Worm (Caenorhabditis elegans): ENCODE data around the gene cisd-3.2.
A peak's percentile ranks its signal among the peaks of the same experiment; 100 is the strongest.

The cisd-3.2 gene

DNA sequence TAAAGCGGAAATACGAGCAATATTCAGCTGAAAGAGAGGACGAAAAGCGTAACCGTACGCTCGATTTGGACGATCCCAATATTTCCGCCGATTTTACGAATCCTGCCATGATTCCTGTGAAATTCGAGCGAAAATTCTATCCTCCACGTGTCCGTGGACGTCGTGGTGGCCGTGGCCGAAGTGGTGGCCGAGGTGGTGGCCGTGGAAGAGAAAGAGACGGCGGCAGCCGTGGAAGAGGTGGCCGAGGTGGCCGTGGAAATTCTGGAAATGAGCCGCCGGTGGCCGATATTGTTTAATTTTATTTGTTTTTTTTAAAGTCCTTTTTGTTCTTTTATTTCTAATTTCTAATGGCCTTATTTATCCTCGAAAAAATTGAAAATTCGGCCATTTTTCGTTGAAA is 32.0 kb upstream of the cisd-3.2 start:
- no peak for TF ChIP-seq jun-1 (tag; optimal IDR thresholded peaks at IDR 0.05)
- no peak for TF ChIP-seq tag-97 (GFP tag; IDR thresholded peaks at IDR 0.05)
- TF ChIP-seq nhr-77 (tag; optimal IDR thresholded peaks at IDR 0.05), result no peak
- peak; percentile 77; the same call in 1 of the 2 replicates for TF ChIP-seq set-16 (GFP tag; IDR thresholded peaks at IDR 0.05)
- no peak for TF ChIP-seq nhr-237 (tag; optimal IDR thresholded peaks at IDR 0.05)

DNA sequence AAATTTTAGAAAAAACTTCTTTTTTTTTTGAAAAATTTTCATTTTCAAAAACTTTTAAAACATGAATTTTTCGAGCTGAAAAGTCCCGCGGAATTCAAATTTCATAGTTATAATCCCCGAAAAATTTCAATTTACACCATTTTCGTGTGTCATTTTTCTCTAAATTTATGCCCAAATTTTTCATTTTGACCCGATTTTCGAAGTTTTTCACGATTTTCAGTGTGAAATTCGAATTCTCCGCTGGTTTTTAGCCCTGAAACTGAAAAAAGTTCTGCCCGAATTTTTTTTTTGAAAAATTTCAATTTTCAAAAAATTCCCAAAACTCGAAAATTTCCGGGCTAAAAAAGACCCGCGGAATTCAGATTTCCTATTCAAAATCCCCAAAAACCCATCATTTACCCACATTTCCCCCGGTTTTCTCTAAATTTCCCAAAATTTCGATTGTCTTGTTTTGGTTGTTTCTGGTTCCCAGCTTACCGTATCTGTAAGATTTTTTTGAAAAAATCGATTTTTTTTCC is 31.5 kb upstream of the cisd-3.2 start:
- TF ChIP-seq lin-1 (GFP tag; IDR thresholded peaks at IDR 0.05) (no peak), madf-5 (GFP tag; IDR thresholded peaks at IDR 0.05) (no peak), spr-3 (GFP tag; optimal IDR thresholded peaks at IDR 0.05) (no peak), zag-1 (tag; optimal IDR thresholded peaks at IDR 0.05) (no peak), hif-1 (tag; optimal IDR thresholded peaks at IDR 0.05) (peak in 1 of 2 experiments; percentile 11), mxl-2 (GFP tag; conservative IDR thresholded peaks at IDR 0.05) (no peak), attf-4 (tag; optimal IDR thresholded peaks at IDR 0.05) (no peak), aha-1 (tag) (peak; percentile 18), D1046.2 (GFP tag; IDR thresholded peaks at IDR 0.05) (0 out of 2 replicates have a peak, but pooled peaks have one; percentile 53), lir-3 (tag; optimal IDR thresholded peaks at IDR 0.05) (no peak), Y48G9A.11 (GFP tag; IDR thresholded peaks at IDR 0.05) (no peak), daf-19 (GFP tag; conservative IDR thresholded peaks at IDR 0.05) (no peak), zfp-3 (GFP tag; conservative IDR thresholded peaks at IDR 0.05) (0 out of 2 replicates have a peak, but pooled peaks have one; percentile 55), lin-38 (GFP tag; IDR thresholded peaks at IDR 0.05) (peak; percentile 22; the same call in 1 of the 2 replicates), zfp-2 (tag; optimal IDR thresholded peaks at IDR 0.05) (no peak), pha-4 (GFP tag; IDR thresholded peaks at IDR 0.05) (no peak), pha-4 (tag; optimal IDR thresholded peaks at IDR 0.05) (no peak), mdt-29 (GFP tag; IDR thresholded peaks at IDR 0.05) (no peak)

DNA sequence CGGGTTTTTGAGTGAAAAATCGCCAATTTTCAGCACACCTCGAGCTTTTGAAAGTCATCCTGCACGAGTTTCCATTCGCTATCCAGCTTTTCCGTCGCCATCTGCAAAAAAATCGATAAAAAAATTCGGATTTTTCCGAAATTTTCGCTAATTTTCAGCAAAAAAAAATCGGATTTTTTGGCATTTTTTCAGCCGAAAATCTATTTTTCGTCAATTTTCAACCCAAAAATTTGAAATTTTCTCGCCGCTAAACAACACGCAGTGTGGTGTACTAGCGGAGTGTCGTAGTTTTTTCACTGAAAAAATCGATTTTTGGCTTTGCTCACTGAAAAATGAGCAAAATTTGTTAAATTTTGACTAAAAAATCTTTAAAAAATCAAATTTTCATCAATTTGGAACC is 22.4 kb upstream of the cisd-3.2 start, which contains the start of gene tmem-120:
tmem-120 (minus strand) TSS at position 101 of the 400 bp plus-strand sequence.
- TF ChIP-seq lin-39 (tag; optimal IDR thresholded peaks at IDR 0.05) (no peak), set-16 (GFP tag; IDR thresholded peaks at IDR 0.05) (no peak), aha-1 (tag) (no peak), T26A8.4 (GFP tag; IDR thresholded peaks at IDR 0.05) (no peak), spr-3 (GFP tag; optimal IDR thresholded peaks at IDR 0.05) (no peak), pha-4 (GFP tag; IDR thresholded peaks at IDR 0.05) (no peak), pha-4 (tag; optimal IDR thresholded peaks at IDR 0.05) (no peak), nhr-237 (tag; optimal IDR thresholded peaks at IDR 0.05) (no peak), mxl-2 (GFP tag; conservative IDR thresholded peaks at IDR 0.05) (no peak), unc-130 (GFP tag; optimal IDR thresholded peaks at IDR 0.05) (no peak)

DNA sequence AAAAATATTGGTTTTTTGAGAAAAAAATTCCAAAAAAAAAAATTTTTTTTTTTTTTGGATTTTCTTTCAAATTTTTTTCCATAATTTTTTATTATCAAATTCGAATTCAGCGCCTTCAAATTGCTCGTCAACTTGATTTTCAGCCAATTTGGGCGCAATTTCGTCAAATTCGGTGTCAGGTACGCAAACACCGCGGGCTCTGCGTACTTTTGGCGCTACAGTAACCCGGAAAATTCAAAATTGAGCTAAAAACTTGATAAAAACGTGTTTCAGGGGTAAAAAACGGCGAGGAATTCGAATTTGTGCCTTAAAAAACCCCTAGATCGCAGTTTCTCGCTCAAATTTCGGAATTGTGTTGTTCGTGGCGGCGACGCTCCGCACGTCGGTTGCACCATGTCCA is 20.4 kb upstream of the cisd-3.2 start:
- TF ChIP-seq hif-1 (tag; optimal IDR thresholded peaks at IDR 0.05) (no peak), lsy-2 (tag; optimal IDR thresholded peaks at IDR 0.05) (peak; percentile 16 to 78), lin-13 (GFP tag; optimal IDR thresholded peaks at IDR 0.05) (peak; percentile 88), aha-1 (tag) (peak; percentile 18), hlh-30 (tag; optimal IDR thresholded peaks at IDR 0.05; ENCODE audit: insufficient read depth) (no peak)

DNA sequence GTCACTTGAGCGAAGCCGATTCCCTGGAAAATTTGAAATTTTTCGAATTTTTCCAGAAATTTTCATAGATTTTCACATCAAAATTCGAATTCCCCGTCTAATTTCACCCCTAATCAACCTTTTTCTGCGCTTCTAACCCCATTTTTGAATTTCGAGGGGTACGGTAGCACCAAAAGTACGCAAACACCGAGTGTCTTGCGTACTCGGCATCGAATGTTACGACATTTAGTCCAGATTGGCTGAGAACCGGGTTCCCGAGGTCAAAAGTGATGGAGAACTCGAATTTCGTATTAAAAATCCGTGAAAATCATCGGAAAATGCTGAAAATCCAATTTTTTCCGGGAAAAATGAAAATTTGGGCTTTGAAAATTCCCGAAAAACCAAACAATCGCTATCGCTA is 11.9 kb upstream of the cisd-3.2 start:
- no peak for TF ChIP-seq F37D6.2 (tag; optimal IDR thresholded peaks at IDR 0.05)
- TF ChIP-seq aha-1 (tag), result peak; percentile 75
- no peak for TF ChIP-seq zfp-2 (tag; optimal IDR thresholded peaks at IDR 0.05)

DNA sequence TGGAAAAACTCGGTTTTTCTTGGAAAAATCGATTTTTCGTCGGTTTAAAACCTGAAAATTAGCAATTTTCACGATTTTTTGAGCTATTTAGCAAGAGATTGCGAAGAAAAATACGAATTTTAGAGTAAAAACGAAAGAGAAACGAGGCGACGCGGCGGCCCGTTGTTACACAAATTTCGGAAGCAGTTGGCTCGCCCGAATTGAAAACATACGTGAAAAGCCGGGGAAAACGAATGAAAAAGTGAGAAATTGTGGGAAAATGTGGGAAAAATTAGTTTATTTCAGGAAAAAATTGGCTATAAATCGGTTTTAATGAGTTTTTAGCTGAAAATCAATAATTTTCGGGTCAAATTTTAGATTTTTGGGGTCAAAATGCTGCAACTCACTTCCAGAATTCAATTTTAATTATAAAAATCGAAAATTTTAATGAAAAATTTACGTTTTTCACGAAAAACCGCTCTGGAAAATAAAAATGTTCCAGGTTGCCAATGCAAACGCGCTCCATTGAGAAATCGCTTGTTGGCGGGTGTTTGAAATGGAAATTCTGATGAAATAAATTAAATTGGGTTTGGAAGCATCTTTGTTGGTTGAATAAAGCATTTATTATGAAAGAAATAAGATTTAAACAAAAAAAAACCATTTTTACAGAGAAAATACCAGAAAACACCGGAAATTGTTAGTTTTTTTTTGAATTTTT is 7.4 kb upstream of the cisd-3.2 start, which contains the start of gene snf-6:
snf-6 (minus strand) TSS at position 51 of the 697 bp plus-strand sequence.
- no peak for TF ChIP-seq set-16 (GFP tag; IDR thresholded peaks at IDR 0.05)
- TF ChIP-seq nhr-77 (tag; optimal IDR thresholded peaks at IDR 0.05), result peak; percentile 10
- TF ChIP-seq rbr-2 (tag; optimal IDR thresholded peaks at IDR 0.05), result no peak
- TF ChIP-seq lir-3 (tag; optimal IDR thresholded peaks at IDR 0.05), result no peak
- TF ChIP-seq ceh-62 (tag; optimal IDR thresholded peaks at IDR 0.05), result no peak
- TF ChIP-seq hmg-1.1 (GFP tag; IDR thresholded peaks at IDR 0.05), result 0 out of 2 replicates have a peak, but pooled peaks have one; percentile 11
- no peak for TF ChIP-seq daf-19 (GFP tag; conservative IDR thresholded peaks at IDR 0.05)
- TF ChIP-seq dve-1 (tag; optimal IDR thresholded peaks at IDR 0.05; ENCODE audit: insufficient read depth), result peak; percentile 32
- peak in 1 of 2 experiments; percentile 55 for TF ChIP-seq lsy-2 (tag; optimal IDR thresholded peaks at IDR 0.05)
- peak; percentile 96 for TF ChIP-seq lin-38 (GFP tag; IDR thresholded peaks at IDR 0.05)
- TF ChIP-seq F37D6.2 (tag; optimal IDR thresholded peaks at IDR 0.05), result no peak
- no peak for TF ChIP-seq egl-43 (GFP tag; IDR thresholded peaks at IDR 0.05)
- TF ChIP-seq unc-130 (GFP tag; optimal IDR thresholded peaks at IDR 0.05), result no peak
- TF ChIP-seq lin-13 (GFP tag; optimal IDR thresholded peaks at IDR 0.05), result peak; percentile 52
- no peak for TF ChIP-seq F44E2.7 (GFP tag; IDR thresholded peaks at IDR 0.05)
- TF ChIP-seq dpl-1 (GFP tag; optimal IDR thresholded peaks at IDR 0.05), result peak; percentile 87
- TF ChIP-seq mes-2 (tag; optimal IDR thresholded peaks at IDR 0.05; ENCODE audit: poor library complexity, severe bottlenecking), result peak; percentile 61
- no peak for TF ChIP-seq lin-39 (tag; optimal IDR thresholded peaks at IDR 0.05)

Measured in whole organism, L4 larva.